Worm (Caenorhabditis elegans): ENCODE results near the gene ugt-34.

ugt-34 gene

DNA sequence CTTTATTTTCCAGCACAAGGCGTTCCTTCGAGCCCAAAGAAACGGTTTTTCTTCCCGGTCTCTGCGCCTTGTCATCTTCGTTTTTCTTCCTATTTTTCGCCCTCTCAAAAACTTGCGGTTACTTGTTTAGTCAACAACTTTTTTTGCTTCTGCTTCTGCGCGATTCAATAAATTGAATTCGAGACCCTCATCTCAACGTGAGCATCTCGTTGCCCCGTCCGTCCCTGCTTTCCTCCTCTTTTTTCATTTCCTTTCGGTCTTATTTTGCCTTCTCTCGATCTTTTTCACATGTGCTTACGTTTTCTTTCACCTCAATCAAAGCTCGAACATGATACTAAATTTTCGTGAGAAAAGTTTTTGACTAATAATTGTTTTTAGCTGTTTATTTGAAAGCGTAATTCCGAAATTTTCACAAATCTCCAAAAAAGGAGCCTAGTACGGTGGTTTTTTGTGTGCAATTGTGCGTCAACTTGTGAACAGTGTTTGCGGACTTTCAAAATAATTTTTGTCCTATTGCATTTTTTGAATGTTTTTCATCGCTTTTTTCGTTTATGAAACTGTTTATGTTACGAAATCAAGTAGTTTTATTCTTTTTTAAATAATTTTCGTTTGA, 23.3 kb upstream of the ugt-34 start:
- peak; percentile 12 for TF ChIP-seq snu-23 (GFP tag; optimal IDR thresholded peaks at IDR 0.05)
- peak in 1 of 3 experiments; percentile 28 for TF ChIP-seq dpl-1 (GFP tag; optimal IDR thresholded peaks at IDR 0.05)
- peak; percentile 2 for TF ChIP-seq blmp-1 (tag; optimal IDR thresholded peaks at IDR 0.05)
- peak; percentile 51 for TF ChIP-seq lin-14 (GFP tag; optimal IDR thresholded peaks at IDR 0.05)
- TF ChIP-seq lin-35 (GFP tag; optimal IDR thresholded peaks at IDR 0.05) = peak in 1 of 2 experiments; percentile 30
- TF ChIP-seq lsy-2 (tag; optimal IDR thresholded peaks at IDR 0.05) = peak; percentile 52 to 88
- TF ChIP-seq F16B12.6 (tag; optimal IDR thresholded peaks at IDR 0.05) = peak; percentile 77
- TF ChIP-seq mep-1 (tag; optimal IDR thresholded peaks at IDR 0.05) = peak; percentile 55
- TF ChIP-seq lin-13 (GFP tag; optimal IDR thresholded peaks at IDR 0.05) = no peak
- no peak for TF ChIP-seq ces-1 (GFP tag; optimal IDR thresholded peaks at IDR 0.05)
- peak; percentile 2 for TF ChIP-seq nhr-47 (tag; optimal IDR thresholded peaks at IDR 0.05)
- peak in 1 of 2 experiments; percentile 15 for TF ChIP-seq efl-1 (optimal IDR thresholded peaks at IDR 0.05)
- TF ChIP-seq efl-1 (GFP tag; optimal IDR thresholded peaks at IDR 0.05 in 1 of 2) = peak; percentile 10 to 92
- peak; percentile 66 for TF ChIP-seq fkh-10 (GFP tag; optimal IDR thresholded peaks at IDR 0.05)
- TF ChIP-seq alr-1 (tag; optimal IDR thresholded peaks at IDR 0.05; ENCODE audit: borderline replicate concordance) = no peak

DNA sequence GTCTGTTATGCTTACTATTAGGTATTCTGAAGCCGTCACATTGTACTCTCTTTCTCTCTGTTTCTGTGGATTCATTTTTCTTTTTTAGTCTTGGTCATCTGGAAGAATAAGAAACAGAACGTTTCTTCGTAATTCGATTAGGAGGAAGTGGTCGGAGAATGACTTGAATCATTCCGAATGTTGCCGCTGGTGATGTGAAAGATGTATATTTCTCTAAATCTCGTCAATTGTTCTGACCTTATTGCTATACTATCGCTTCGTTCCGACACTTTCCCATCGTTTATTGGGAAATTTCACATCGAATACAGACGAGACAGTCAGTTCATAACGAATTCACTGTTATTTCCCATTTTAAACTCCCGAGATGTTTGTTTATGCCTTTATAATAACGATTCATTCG, 22.3 kb upstream of the ugt-34 start:
- TF ChIP-seq lin-14 (GFP tag; optimal IDR thresholded peaks at IDR 0.05) = peak; percentile 44
- no peak for TF ChIP-seq fkh-8 (tag; optimal IDR thresholded peaks at IDR 0.05)
- TF ChIP-seq sptf-1 (tag; optimal IDR thresholded peaks at IDR 0.05) = no peak
- TF ChIP-seq blmp-1 (tag; optimal IDR thresholded peaks at IDR 0.05) = peak; percentile 73
- no peak for TF ChIP-seq ces-1 (GFP tag; optimal IDR thresholded peaks at IDR 0.05)
- TF ChIP-seq nhr-84 (tag; optimal IDR thresholded peaks at IDR 0.05) = no peak
- TF ChIP-seq efl-3 (GFP tag; optimal IDR thresholded peaks at IDR 0.05) = no peak

DNA sequence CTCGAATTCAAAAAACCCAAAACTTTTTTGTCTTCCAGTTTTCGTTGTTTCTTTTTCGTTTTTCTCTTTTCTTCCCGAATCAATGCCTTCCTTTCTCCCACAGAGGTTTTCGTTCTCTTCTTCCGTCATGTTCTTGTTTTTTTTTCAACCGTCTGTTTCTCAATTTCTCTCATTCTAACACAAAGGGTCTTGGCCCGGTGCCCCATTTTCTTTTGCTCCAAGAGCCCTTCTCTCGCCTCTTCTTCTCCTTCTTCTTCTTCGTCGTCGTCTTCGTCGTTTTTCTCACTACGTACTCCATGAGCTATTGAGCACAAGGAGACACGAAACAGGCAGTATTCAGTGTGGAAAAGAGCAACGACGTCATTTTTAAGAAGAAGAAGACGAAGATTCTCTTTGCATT, 20.7 kb upstream of the ugt-34 start:
- TF ChIP-seq ztf-11 (tag; optimal IDR thresholded peaks at IDR 0.05) = no peak
- no peak for TF ChIP-seq jun-1 (tag; optimal IDR thresholded peaks at IDR 0.05)
- TF ChIP-seq lin-13 (GFP tag; optimal IDR thresholded peaks at IDR 0.05) = no peak
- peak; percentile 28 for TF ChIP-seq rnt-1 (tag; optimal IDR thresholded peaks at IDR 0.05)
- TF ChIP-seq tlp-1 (tag; optimal IDR thresholded peaks at IDR 0.05) = no peak
- TF ChIP-seq pag-3 (tag; optimal IDR thresholded peaks at IDR 0.05; ENCODE audit: borderline replicate concordance, insufficient read depth) = no peak
- no peak for TF ChIP-seq ceh-8 (GFP tag; optimal IDR thresholded peaks at IDR 0.05)
- TF ChIP-seq nhr-11 (tag; optimal IDR thresholded peaks at IDR 0.05) = no peak
- TF ChIP-seq tbx-2 (tag; optimal IDR thresholded peaks at IDR 0.05) = no peak
- TF ChIP-seq hlh-17 (GFP tag; optimal IDR thresholded peaks at IDR 0.05; ENCODE audit: borderline replicate concordance) = no peak
- no peak for TF ChIP-seq alr-1 (tag; optimal IDR thresholded peaks at IDR 0.05; ENCODE audit: borderline replicate concordance)
- TF ChIP-seq mef-2 (tag; optimal IDR thresholded peaks at IDR 0.05) = no peak
- TF ChIP-seq unc-86 (tag; optimal IDR thresholded peaks at IDR 0.05) = peak; percentile 18
- no peak for TF ChIP-seq ceh-88 (GFP tag; IDR thresholded peaks at IDR 0.05)
- TF ChIP-seq nhr-90 (tag; optimal IDR thresholded peaks at IDR 0.05; ENCODE audit: poor library complexity) = no peak
- TF ChIP-seq nhr-76 (tag; optimal IDR thresholded peaks at IDR 0.05) = no peak
- peak; percentile 32 for TF ChIP-seq xbp-1 (tag; optimal IDR thresholded peaks at IDR 0.05)
- peak; percentile 26 for TF ChIP-seq snu-23 (GFP tag; optimal IDR thresholded peaks at IDR 0.05)
- TF ChIP-seq C16A3.4 (tag; optimal IDR thresholded peaks at IDR 0.05) = no peak
- no peak for TF ChIP-seq egl-13 (tag; optimal IDR thresholded peaks at IDR 0.05)
- no peak for TF ChIP-seq F16B12.6 (tag; optimal IDR thresholded peaks at IDR 0.05)
- no peak for TF ChIP-seq irx-1 (tag; optimal IDR thresholded peaks at IDR 0.05)
- no peak for TF ChIP-seq unc-62 (GFP tag; optimal IDR thresholded peaks at IDR 0.05)
- no peak for TF ChIP-seq ceh-63 (GFP tag; optimal IDR thresholded peaks at IDR 0.05)
- no peak for TF ChIP-seq elt-3 (tag; optimal IDR thresholded peaks at IDR 0.05)
- no peak for TF ChIP-seq ztf-4 (tag; optimal IDR thresholded peaks at IDR 0.05)
- TF ChIP-seq nhr-28 (tag; optimal IDR thresholded peaks at IDR 0.05) = no peak
- no peak for TF ChIP-seq fos-1 (tag; optimal IDR thresholded peaks at IDR 0.05)
- TF ChIP-seq hpl-2 (GFP tag; optimal IDR thresholded peaks at IDR 0.05) = no peak
- no peak for TF ChIP-seq unc-130 (tag; optimal IDR thresholded peaks at IDR 0.05)
- peak; percentile 3 for TF ChIP-seq zag-1 (tag; optimal IDR thresholded peaks at IDR 0.05)
- no peak for TF ChIP-seq nhr-237 (tag; optimal IDR thresholded peaks at IDR 0.05)
- TF ChIP-seq C04F5.9 (tag; optimal IDR thresholded peaks at IDR 0.05) = no peak
- no peak for TF ChIP-seq Y116A8C.19 (tag; optimal IDR thresholded peaks at IDR 0.05; ENCODE audit: borderline replicate concordance)

Data from whole organism, L1 larva.